Fruit fly (Drosophila melanogaster): ENCODE measurements around the gene CG14131.

Gene CG14131

dm6 chr3L:11788195-11788594, 11.3 kb downstream of the CG14131 start:
- TF ChIP-seq usp (GFP tag; optimal IDR thresholded peaks at IDR 0.05) (no peak), pan (optimal IDR thresholded peaks at IDR 0.05) (no peak)

- no peak for TF ChIP-seq EcR (GFP tag; optimal IDR thresholded peaks at IDR 0.05)
- TF ChIP-seq pan (optimal IDR thresholded peaks at IDR 0.05) = no peak
- TF ChIP-seq usp (GFP tag; optimal IDR thresholded peaks at IDR 0.05) = no peak
- TF ChIP-seq psq (optimal IDR thresholded peaks at IDR 0.05) = peak; percentile 16
- TF ChIP-seq CG8478 (optimal IDR thresholded peaks at IDR 0.05) = no peak
Observed at dm6 chr3L:11788936-11789352, 12.1 kb downstream of the CG14131 start.

DNA sequence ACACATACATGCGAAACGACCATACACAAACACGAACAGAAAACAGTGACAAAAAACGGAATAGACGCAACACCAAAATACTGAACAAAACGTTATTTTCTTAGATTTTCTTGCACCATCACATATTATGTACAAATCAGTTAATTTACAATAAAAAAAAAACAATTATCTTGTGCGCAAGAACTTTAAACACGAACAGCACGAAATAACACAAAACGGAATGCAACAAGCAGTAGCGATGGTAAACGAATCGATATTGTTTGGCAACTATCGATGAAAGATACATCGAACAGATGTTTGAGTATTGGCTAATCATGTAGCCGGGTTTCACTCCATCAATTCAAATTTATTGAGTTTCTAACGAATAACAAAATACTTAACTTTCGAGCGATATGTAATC, 12.9 kb downstream of the CG14131 start, which contains the start of gene Pi3K68D:
Gene Pi3K68D (minus strand): TSS at position 241 of the 400 bp plus-strand sequence.
- peak; percentile 8 for TF ChIP-seq psq (optimal IDR thresholded peaks at IDR 0.05)
- no peak for TF ChIP-seq EcR (GFP tag; optimal IDR thresholded peaks at IDR 0.05)
- no peak for TF ChIP-seq CG8478 (optimal IDR thresholded peaks at IDR 0.05)

DNA sequence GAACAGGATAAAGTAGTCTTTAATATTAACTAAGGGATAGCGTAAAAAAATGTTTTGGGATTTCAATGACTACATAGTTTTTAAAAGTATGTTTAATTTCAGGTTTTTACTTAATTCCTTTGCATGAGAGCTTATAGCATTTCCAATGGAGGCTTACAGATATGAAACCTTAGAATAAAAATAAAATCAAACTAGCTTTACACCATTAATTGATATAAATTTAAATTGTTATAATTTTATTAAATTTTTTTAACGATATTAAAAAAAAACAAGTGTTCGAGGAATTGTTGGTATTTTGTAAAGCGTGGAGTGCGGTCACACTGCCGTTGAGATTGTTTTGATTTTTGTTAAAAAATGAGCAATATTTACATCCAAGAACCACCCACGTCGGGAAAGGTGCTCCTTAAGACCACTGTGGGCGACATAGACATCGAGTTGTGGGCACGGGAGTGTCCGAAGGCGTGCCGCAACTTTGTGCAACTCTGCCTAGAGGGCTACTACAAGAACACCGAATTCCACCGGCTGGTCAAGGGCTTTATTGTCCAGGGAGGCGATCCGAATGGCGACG, 16.4 kb downstream of the CG14131 start, which contains the start of the genes twy and CG10907:
Gene twy (minus strand): TSS at position 51 of the 568 bp plus-strand sequence.
Gene CG10907 (plus strand): TSS at position 282 of the 568 bp plus-strand sequence.
- TF ChIP-seq Dll (optimal IDR thresholded peaks at IDR 0.05) (no peak), pan (optimal IDR thresholded peaks at IDR 0.05) (no peak), EcR (GFP tag; optimal IDR thresholded peaks at IDR 0.05) (no peak), psq (optimal IDR thresholded peaks at IDR 0.05) (no peak), usp (GFP tag; optimal IDR thresholded peaks at IDR 0.05) (no peak), CG8478 (optimal IDR thresholded peaks at IDR 0.05) (no peak)

DNA sequence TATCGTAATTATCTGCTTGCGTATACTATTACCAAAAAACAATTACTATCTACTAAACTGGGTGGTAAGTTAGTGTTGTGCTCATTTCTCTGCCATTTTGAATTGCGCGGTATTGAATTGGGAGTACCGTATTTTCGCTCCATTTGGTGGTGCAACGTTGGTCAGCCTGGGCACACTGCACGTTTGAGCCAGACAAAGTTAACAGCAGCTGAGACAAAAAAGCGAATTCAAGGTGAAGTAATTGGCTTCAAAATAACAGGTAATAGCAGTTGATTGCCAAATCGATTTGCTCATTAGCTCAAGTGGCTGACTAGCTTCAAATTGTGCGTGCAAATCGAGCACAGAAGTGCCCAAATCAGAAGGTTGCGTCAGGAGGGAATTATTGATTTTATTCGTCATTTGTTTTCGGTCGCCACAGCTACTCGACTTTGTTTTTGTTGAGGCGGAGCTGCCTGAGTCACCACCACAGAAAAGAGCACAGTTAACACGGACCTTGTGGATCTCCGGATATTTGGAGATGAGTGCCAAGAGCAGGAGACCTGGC, 18.6 kb downstream of the CG14131 start, which contains the start of gene Klp68D:
Gene Klp68D (plus strand): TSS at position 175 of the 544 bp plus-strand sequence.
- no peak for TF ChIP-seq EcR (GFP tag; optimal IDR thresholded peaks at IDR 0.05)
- no peak for TF ChIP-seq psq (optimal IDR thresholded peaks at IDR 0.05)
- TF ChIP-seq CG8478 (optimal IDR thresholded peaks at IDR 0.05) = no peak
- no peak for TF ChIP-seq Dll (optimal IDR thresholded peaks at IDR 0.05)
- no peak for TF ChIP-seq usp (GFP tag; optimal IDR thresholded peaks at IDR 0.05)
- no peak for TF ChIP-seq pan (optimal IDR thresholded peaks at IDR 0.05)

DNA sequence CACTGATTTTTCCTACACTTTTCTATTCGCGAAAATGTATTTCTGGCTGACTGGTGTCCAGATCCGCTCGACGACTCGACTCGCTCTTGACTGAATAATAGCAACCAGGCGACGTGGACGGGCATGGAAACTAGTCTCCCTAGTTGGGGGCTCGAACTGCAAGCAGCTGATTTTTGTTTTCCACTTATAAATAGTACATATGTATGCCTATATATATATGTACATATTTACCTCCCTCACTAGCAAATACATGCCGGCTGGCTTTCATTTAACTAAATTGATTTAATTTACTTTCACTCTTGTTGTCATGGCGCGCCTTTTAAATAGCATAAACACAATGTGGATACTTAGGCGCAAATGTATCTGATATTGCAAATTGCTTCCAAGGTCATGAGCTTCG, 23.9 kb downstream of the CG14131 start, which contains the start of gene Gcat:
Gene Gcat (minus strand): TSS at position 101 of the 400 bp plus-strand sequence.
- no peak for TF ChIP-seq usp (GFP tag; optimal IDR thresholded peaks at IDR 0.05)
- no peak for TF ChIP-seq Dll (optimal IDR thresholded peaks at IDR 0.05)
- TF ChIP-seq EcR (GFP tag; optimal IDR thresholded peaks at IDR 0.05) = no peak

DNA sequence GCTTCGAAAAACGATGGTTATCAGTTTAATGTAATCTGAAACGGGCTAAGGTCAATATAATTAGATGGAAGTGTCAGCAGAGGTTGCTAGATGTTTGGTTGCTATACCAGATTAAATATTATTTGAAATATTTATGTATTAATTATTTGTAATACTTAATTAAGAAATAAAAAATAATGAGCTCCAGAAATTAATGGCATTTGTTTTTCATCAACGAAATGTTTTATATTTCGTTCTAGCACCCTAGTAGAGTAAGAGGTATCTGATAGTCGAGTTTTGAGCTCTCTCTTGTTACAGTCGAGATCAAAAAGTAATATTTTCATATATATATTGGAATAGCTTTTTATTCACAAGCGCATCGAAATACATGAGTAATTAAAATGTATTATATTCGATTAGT, 24.7 kb downstream of the CG14131 start:
- TF ChIP-seq pan (optimal IDR thresholded peaks at IDR 0.05) = no peak
- TF ChIP-seq Dll (optimal IDR thresholded peaks at IDR 0.05) = no peak
- no peak for TF ChIP-seq CG8478 (optimal IDR thresholded peaks at IDR 0.05)
- no peak for TF ChIP-seq usp (GFP tag; optimal IDR thresholded peaks at IDR 0.05)
- no peak for TF ChIP-seq EcR (GFP tag; optimal IDR thresholded peaks at IDR 0.05)
- no peak for TF ChIP-seq psq (optimal IDR thresholded peaks at IDR 0.05)

- TF ChIP-seq usp (GFP tag; optimal IDR thresholded peaks at IDR 0.05) (no peak), pan (optimal IDR thresholded peaks at IDR 0.05) (no peak), psq (optimal IDR thresholded peaks at IDR 0.05) (no peak), Dll (optimal IDR thresholded peaks at IDR 0.05) (no peak), CG8478 (optimal IDR thresholded peaks at IDR 0.05) (no peak), EcR (GFP tag; optimal IDR thresholded peaks at IDR 0.05) (no peak)
Observed at dm6 chr3L:11814655-11815054, 37.8 kb downstream of the CG14131 start, which contains the start of gene Cubn2. Gene Cubn2 (minus strand): TSS chr3L:11814755.

dm6 chr3L:11815220-11815797, 38.4 kb downstream of the CG14131 start, which contains the start of gene CG14130:
Gene CG14130 (plus strand): TSS chr3L:11815444.
- TF ChIP-seq Dll (optimal IDR thresholded peaks at IDR 0.05) (no peak), usp (GFP tag; optimal IDR thresholded peaks at IDR 0.05) (no peak), CG8478 (optimal IDR thresholded peaks at IDR 0.05) (no peak), psq (optimal IDR thresholded peaks at IDR 0.05) (no peak), pan (optimal IDR thresholded peaks at IDR 0.05) (no peak), EcR (GFP tag; optimal IDR thresholded peaks at IDR 0.05) (no peak)

DNA sequence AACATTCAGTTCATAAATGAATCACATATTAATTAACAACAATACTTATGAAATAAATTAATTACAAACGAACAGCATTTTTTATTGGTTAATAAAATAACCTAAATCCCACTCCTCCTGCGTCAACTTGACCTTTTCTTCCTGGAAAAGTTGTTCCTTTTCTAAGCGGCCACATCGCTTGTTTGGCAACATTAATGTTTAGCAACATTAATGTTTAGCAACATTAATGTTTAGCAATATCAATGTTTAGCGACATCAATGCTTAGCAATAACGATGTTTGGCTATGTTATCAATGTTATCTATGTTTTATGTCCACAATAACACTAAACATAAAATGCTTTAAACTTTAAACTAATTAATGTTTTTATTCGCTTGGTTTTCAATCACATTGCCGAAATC, 39.8 kb downstream of the CG14131 start:
- TF ChIP-seq CG8478 (optimal IDR thresholded peaks at IDR 0.05) (no peak), psq (optimal IDR thresholded peaks at IDR 0.05) (no peak)

dm6 chr3L:11819639-11820456, 43.0 kb downstream of the CG14131 start:
- TF ChIP-seq EcR (GFP tag; optimal IDR thresholded peaks at IDR 0.05) = no peak
- TF ChIP-seq Dll (optimal IDR thresholded peaks at IDR 0.05) = peak; percentile 41

DNA sequence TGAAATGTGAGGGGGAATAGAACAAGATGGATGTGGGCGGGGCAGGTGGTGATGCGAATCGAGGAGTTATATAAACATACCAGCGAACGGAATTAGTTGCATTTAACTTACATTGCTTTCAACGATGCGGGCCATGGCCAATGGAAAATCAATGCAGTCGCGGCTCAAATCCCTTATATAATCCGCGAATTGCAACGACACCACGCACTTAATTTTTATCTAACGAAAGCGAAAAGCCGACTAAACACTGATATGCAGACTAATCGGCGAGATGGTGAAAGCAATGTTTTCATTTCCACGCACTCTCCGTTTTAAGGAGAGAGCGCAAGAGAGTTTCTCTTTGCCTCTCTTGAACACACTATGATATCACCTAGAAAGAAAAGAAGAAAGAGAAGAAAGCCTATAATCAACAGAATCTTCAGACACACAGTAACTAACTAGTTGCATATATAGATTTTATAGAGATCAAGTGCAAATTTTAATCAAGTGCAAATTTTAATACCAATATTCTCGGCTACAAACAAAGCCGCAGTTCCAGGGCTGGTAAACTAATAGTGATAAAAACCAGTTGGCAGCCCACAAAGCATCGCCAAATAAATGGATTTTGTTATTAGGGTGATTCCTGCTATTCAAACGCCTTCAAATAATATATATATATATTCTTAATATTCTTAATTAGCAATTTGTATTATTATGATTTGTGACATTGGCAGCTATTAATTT, 45.0 kb downstream of the CG14131 start, which contains the start of the genes CG11597 and CG5946:
Gene CG11597 (minus strand): TSS at position 553 of the 723 bp plus-strand sequence.
Gene CG5946 (minus strand): TSS at position 553 of the 723 bp plus-strand sequence.
- TF ChIP-seq CG8478 (optimal IDR thresholded peaks at IDR 0.05) (no peak), EcR (GFP tag; optimal IDR thresholded peaks at IDR 0.05) (no peak), usp (GFP tag; optimal IDR thresholded peaks at IDR 0.05) (no peak), pan (optimal IDR thresholded peaks at IDR 0.05) (no peak), Dll (optimal IDR thresholded peaks at IDR 0.05) (no peak), psq (optimal IDR thresholded peaks at IDR 0.05) (no peak)
